Worm (Caenorhabditis elegans): ENCODE measurements around the gene gmeb-1.

- TF ChIP-seq blmp-1 (tag; optimal IDR thresholded peaks at IDR 0.05) (no peak), sptf-1 (tag; optimal IDR thresholded peaks at IDR 0.05) (no peak), snpc-4 (tag; optimal IDR thresholded peaks at IDR 0.05) (no peak), unc-39 (tag; optimal IDR thresholded peaks at IDR 0.05) (no peak), nhr-237 (tag; optimal IDR thresholded peaks at IDR 0.05) (no peak), unc-62 (GFP tag; optimal IDR thresholded peaks at IDR 0.05) (no peak), nhr-12 (tag; optimal IDR thresholded peaks at IDR 0.05) (no peak), lin-13 (tag; optimal IDR thresholded peaks at IDR 0.05) (no peak), nhr-28 (tag; optimal IDR thresholded peaks at IDR 0.05) (no peak), pha-4 (tag; optimal IDR thresholded peaks at IDR 0.05) (no peak)
Measured at ce11 chrII:65484-65883, 46.1 kb downstream of the gmeb-1 start.

All from whole organism, mixed stage, embryonic.